Worm (Caenorhabditis elegans): ENCODE data around the gene Y116A8B.4.

DNA sequence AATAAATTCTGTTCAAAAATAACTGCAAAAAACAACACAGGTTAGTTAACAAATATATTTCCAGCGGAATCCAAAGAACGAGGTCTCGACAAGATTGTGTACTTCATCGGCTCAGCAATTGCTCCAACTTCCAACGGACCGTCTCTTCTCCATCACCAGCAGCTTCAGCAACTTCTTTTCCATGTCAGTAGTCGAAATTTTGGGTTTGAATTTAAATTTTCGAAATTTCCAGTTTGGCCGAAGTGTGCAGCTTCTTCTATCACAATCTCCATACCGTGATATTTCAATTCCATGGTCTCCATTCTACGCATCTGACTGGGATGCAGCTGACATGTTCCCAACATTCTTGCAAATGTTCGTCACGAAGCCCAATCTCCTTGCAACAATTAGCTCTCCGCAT is 29.9 kb downstream of the Y116A8B.4 start:
- TF ChIP-seq hmg-4 (GFP tag; optimal IDR thresholded peaks at IDR 0.05): no peak
- TF ChIP-seq flt-1 (GFP tag; IDR thresholded peaks at IDR 0.05): no peak
- TF ChIP-seq scrt-1 (GFP tag; IDR thresholded peaks at IDR 0.05): no peak
- no peak for TF ChIP-seq ama-1 (optimal IDR thresholded peaks at IDR 0.05)
- TF ChIP-seq pes-1 (GFP tag; IDR thresholded peaks at IDR 0.05): no peak
- TF ChIP-seq tra-4 (tag; optimal IDR thresholded peaks at IDR 0.05): no peak
- no peak for TF ChIP-seq F13C5.2 (tag; optimal IDR thresholded peaks at IDR 0.05)
- no peak for TF ChIP-seq sea-1 (GFP tag; conservative IDR thresholded peaks at IDR 0.05)
- TF ChIP-seq ceh-13 (GFP tag; optimal IDR thresholded peaks at IDR 0.05): no peak
- TF ChIP-seq B0310.2 (tag; optimal IDR thresholded peaks at IDR 0.05): no peak
- TF ChIP-seq hmbx-1 (tag; optimal IDR thresholded peaks at IDR 0.05): no peak
- TF ChIP-seq tbx-11 (GFP tag; IDR thresholded peaks at IDR 0.05): no peak
- no peak for TF ChIP-seq aly-1 (tag; optimal IDR thresholded peaks at IDR 0.05)
- no peak for TF ChIP-seq ceh-36 (tag; optimal IDR thresholded peaks at IDR 0.05)
